Worm (Caenorhabditis elegans): Measurements from ENCODE around the gene R05F9.9.

DNA sequence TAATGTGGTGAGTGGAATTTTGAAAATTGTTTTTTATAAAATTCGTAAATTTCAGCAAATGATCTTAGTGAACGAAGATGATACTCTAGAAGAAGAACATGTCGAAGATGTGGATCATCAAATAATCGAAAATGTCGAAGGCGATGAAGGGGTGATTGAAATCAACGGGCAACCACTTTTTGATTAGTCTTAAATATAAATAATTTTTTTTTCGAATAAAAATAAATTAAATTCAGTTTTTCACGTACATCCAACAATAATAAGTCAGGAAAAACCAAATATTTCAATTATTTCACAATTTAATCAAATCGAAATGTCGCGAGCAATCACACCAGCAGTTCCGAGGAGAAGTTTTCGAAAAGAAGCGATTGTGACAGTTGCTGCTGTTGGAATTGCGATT lies 35.8 kb upstream of the R05F9.9 start, which contains the start of gene ZK546.4:
- TF ChIP-seq nhr-12 (tag; optimal IDR thresholded peaks at IDR 0.05) = no peak
- no peak for TF ChIP-seq zag-1 (tag; optimal IDR thresholded peaks at IDR 0.05)
- TF ChIP-seq nhr-77 (tag; optimal IDR thresholded peaks at IDR 0.05) = no peak
- TF ChIP-seq mdl-1 (tag; optimal IDR thresholded peaks at IDR 0.05) = no peak
- TF ChIP-seq lin-13 (GFP tag; optimal IDR thresholded peaks at IDR 0.05) = no peak
- TF ChIP-seq nhr-237 (tag; optimal IDR thresholded peaks at IDR 0.05) = no peak
- no peak for TF ChIP-seq lin-39 (tag; optimal IDR thresholded peaks at IDR 0.05)
- no peak for TF ChIP-seq peb-1 (tag; optimal IDR thresholded peaks at IDR 0.05)
- no peak for TF ChIP-seq ama-1 (optimal IDR thresholded peaks at IDR 0.05)
- TF ChIP-seq fos-1 (tag; optimal IDR thresholded peaks at IDR 0.05) = no peak
- no peak for TF ChIP-seq dmd-4 (tag; optimal IDR thresholded peaks at IDR 0.05)

All from whole organism, L2 larva.